Worm (Caenorhabditis elegans) whole organism, early embryonic: Measurements from ENCODE around the gene ZK370.6.

Experiments used
- F13C5.2 ChIP-seq: sonication (generic microtip); optimal IDR thresholded peaks from 2 replicates; lab custom pipeline; 2017; ENCODE audit warnings: mild to moderate bottlenecking, missing genetic modification characterization, inconsistent platforms, missing compliant biosample characterization
- ama-1 ChIP-seq: fragments of 150-350 bp; optimal IDR thresholded peaks from 2 replicates; lab custom pipeline; 2014
- ceh-13 ChIP-seq: fragments of 200-800 bp; sonication (Bioruptor generic); optimal IDR thresholded peaks from 2 replicates; lab custom pipeline; 2018; ENCODE audit warnings: mild to moderate bottlenecking, missing genetic modification characterization, missing compliant biosample characterization
- ets-7 ChIP-seq: sonication (generic microtip); optimal IDR thresholded peaks from 2 replicates; lab custom pipeline; 2016; ENCODE audit warnings: missing genotype, missing genetic modification characterization, missing compliant biosample characterization
- flt-1 ChIP-seq: fragments of 200-800 bp; sonication (Bioruptor generic); IDR thresholded peaks from 2 replicates; pipeline ENCODE4 v1.3.6; 2022; ENCODE audit warnings: missing genetic modification characterization, missing compliant biosample characterization
- scrt-1 ChIP-seq: fragments of 200-800 bp; sonication (Bioruptor generic); IDR thresholded peaks from 2 replicates; pipeline ENCODE4 v1.3.6; 2022; ENCODE audit warnings: missing genetic modification characterization, missing compliant biosample characterization
- sea-1 ChIP-seq: fragments of 200-800 bp; sonication (Bioruptor generic); conservative IDR thresholded peaks from 2 replicates; pipeline ENCODE4 v1.3.6; 2022; ENCODE audit warnings: missing genetic modification characterization, missing compliant biosample characterization
- tbx-11 ChIP-seq: fragments of 200-800 bp; sonication (Bioruptor generic); IDR thresholded peaks from 2 replicates; pipeline ENCODE4 v1.3.6; 2022; ENCODE audit warnings: missing genetic modification characterization, missing compliant biosample characterization

DNA sequence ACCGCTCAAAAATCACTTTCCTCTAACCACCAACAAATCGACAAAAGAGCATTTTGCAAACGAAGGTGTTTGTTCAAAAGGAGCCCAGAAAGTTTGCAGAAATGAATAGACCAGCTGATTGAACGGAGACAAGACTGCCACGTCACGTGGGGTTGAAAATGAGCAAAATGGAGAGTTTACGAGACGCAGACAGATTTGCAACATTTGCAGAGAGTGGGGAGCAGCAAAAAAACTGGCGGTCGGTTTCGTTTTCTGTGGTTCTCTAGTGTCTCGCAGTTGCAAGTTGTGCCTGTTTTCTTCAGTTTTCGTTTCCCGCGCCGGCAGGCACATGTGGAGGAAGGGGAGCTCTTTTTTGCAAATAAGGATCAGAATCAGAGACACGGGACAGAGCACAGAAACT, 41.8 kb upstream of the ZK370.6 start:
- TF ChIP-seq ama-1 (lab: Kevin White, UChicago) (no peak), F13C5.2 (tag; lab: Kevin White, UChicago) (no peak), flt-1 (no peak), ceh-13 (GFP tag; lab: Kevin White, UChicago) (no peak), ets-7 (tag; lab: Kevin White, UChicago) (no peak), tbx-11 (GFP tag; lab: Robert Waterston, UW) (no peak), sea-1 (GFP tag; lab: Robert Waterston, UW) (no peak), scrt-1 (GFP tag; lab: Robert Waterston, UW) (no peak)
